Worm (Caenorhabditis elegans) whole organism, L1 larva: Measurements from ENCODE around the gene F53C11.5.

Source experiments
- C16A3.4 ChIP-seq: fragments of 150-350 bp; optimal IDR thresholded peaks from 2 replicates; lab custom pipeline; 2014; ENCODE audit warnings: missing biosample characterization, missing genetic modification characterization
- F16B12.6 ChIP-seq: fragments of 150-350 bp; optimal IDR thresholded peaks from 2 replicates; lab custom pipeline; 2014; ENCODE audit warnings: missing biosample characterization, missing genetic modification characterization
- aha-1 ChIP-seq: fragments of 150-350 bp; optimal IDR thresholded peaks from 2 replicates; lab custom pipeline; 2014; ENCODE audit warnings: missing biosample characterization, missing genetic modification characterization
- aly-2 ChIP-seq: fragments of 150-350 bp; optimal IDR thresholded peaks from 2 replicates; lab custom pipeline; 2014; ENCODE audit warnings: missing biosample characterization, missing genetic modification characterization
- blmp-1 ChIP-seq: fragments of 150-350 bp; optimal IDR thresholded peaks from 2 replicates; lab custom pipeline; 2014; ENCODE audit warnings: missing biosample characterization, missing genetic modification characterization
- ceh-63 ChIP-seq: fragments of 200-800 bp; sonication (Bioruptor generic); optimal IDR thresholded peaks from 2 replicates; lab custom pipeline; 2018; ENCODE audit warnings: mild to moderate bottlenecking, missing genetic modification characterization, missing compliant biosample characterization
- ceh-8 ChIP-seq: fragments of 200-800 bp; sonication (Bioruptor generic); optimal IDR thresholded peaks from 2 replicates; lab custom pipeline; 2018; ENCODE audit warnings: mild to moderate bottlenecking, missing genetic modification characterization, moderate library complexity, missing compliant biosample characterization
- ceh-88 ChIP-seq: fragments of 200-800 bp; sonication (Bioruptor generic); IDR thresholded peaks from 2 replicates; pipeline ENCODE4 v1.3.6; 2022; ENCODE audit warnings: missing genetic modification characterization, missing compliant biosample characterization
- ces-1 ChIP-seq: fragments of 150-350 bp; optimal IDR thresholded peaks from 2 replicates; lab custom pipeline; 2014; ENCODE audit warnings: missing biosample characterization, missing genetic modification reagents, missing genetic modification characterization
- dsc-1 ChIP-seq: sonication (generic microtip); optimal IDR thresholded peaks from 2 replicates; lab custom pipeline; 2016; ENCODE audit warnings: mild to moderate bottlenecking, missing genetic modification characterization, missing compliant biosample characterization
- efl-1 ChIP-seq, 4 experiments: fragments of 150-350 bp; optimal IDR thresholded peaks in 3 of 4; peaks in 1 of 4; 1 replicate in 1 of 4; 2 replicates in 3 of 4; lab custom pipeline; 2014; ENCODE audit warnings: missing biosample characterization in 2 of 4, missing genetic modification characterization in 2 of 4, missing genetic modification reagents in 2 of 4
- efl-3 ChIP-seq: fragments of 200-800 bp; sonication (Bioruptor generic); optimal IDR thresholded peaks from 2 replicates; lab custom pipeline; 2018; ENCODE audit warnings: mild to moderate bottlenecking, missing genetic modification characterization, missing compliant biosample characterization
- egl-13 ChIP-seq: sonication (generic microtip); optimal IDR thresholded peaks from 2 replicates; lab custom pipeline; 2016; ENCODE audit warnings: missing genotype, missing genetic modification reagents, missing genetic modification characterization, missing compliant biosample characterization
- egl-27 ChIP-seq, 2 experiments: fragments of 150-350 bp in 1 of 2; sonication (generic microtip); optimal IDR thresholded peaks; 3 replicates each; lab custom pipeline; 2017 to 2018; ENCODE audit warnings: missing biosample characterization in 2 of 2, missing genetic modification characterization in 2 of 2, missing genetic modification reagents in 2 of 2
- ets-5 ChIP-seq: fragments of 200-800 bp; sonication (Bioruptor generic); IDR thresholded peaks from 2 replicates; pipeline ENCODE4 v1.3.6; 2022; ENCODE audit warnings: missing genetic modification characterization, missing compliant biosample characterization
- fkh-10 ChIP-seq: sonication (generic microtip); optimal IDR thresholded peaks from 2 replicates; lab custom pipeline; 2017; ENCODE audit warnings: missing biosample characterization, missing genetic modification reagents, missing genetic modification characterization
- fkh-4 ChIP-seq: sonication (generic microtip); optimal IDR thresholded peaks from 2 replicates; lab custom pipeline; 2016; ENCODE audit warnings: missing compliant biosample characterization, missing genetic modification characterization, borderline replicate concordance
- grh-1 ChIP-seq: fragments of 200-800 bp; sonication (Bioruptor generic); IDR thresholded peaks from 2 replicates; pipeline ENCODE4 v1.3.6; 2022; ENCODE audit warnings: missing genetic modification reagents, missing genetic modification characterization, missing compliant biosample characterization
- hlh-4 ChIP-seq: sonication (generic microtip); optimal IDR thresholded peaks from 2 replicates; lab custom pipeline; 2016; ENCODE audit warnings: mild to moderate bottlenecking, missing genetic modification characterization, missing compliant biosample characterization
- hpl-2 ChIP-seq: fragments of 150-350 bp; optimal IDR thresholded peaks from 2 replicates; lab custom pipeline; 2014; ENCODE audit warnings: missing biosample characterization, missing genetic modification reagents, missing genetic modification characterization
- jun-1 ChIP-seq: fragments of 150-350 bp; optimal IDR thresholded peaks from 2 replicates; lab custom pipeline; 2014; ENCODE audit warnings: missing biosample characterization, missing genetic modification reagents, missing genetic modification characterization
- lin-13 ChIP-seq: fragments of 150-350 bp; optimal IDR thresholded peaks from 2 replicates; lab custom pipeline; 2014; ENCODE audit warnings: missing biosample characterization, missing genetic modification reagents, missing genetic modification characterization
- lin-14 ChIP-seq: fragments of 200-800 bp; sonication (Bioruptor generic); optimal IDR thresholded peaks from 2 replicates; lab custom pipeline; 2018; ENCODE audit warnings: mild to moderate bottlenecking, missing genetic modification characterization, moderate library complexity, missing compliant biosample characterization
- lin-35 ChIP-seq, 2 experiments: fragments of 150-350 bp; optimal IDR thresholded peaks; 2 replicates each; lab custom pipeline; 2014; ENCODE audit warnings: missing biosample characterization in 2 of 2, missing genetic modification characterization in 2 of 2, missing genetic modification reagents in 2 of 2
- lin-39 ChIP-seq: fragments of 150-350 bp; optimal IDR thresholded peaks from 2 replicates; lab custom pipeline; 2014; ENCODE audit warnings: missing biosample characterization, missing genetic modification reagents, missing genetic modification characterization
- lir-3 ChIP-seq: sonication (generic microtip); optimal IDR thresholded peaks from 2 replicates; lab custom pipeline; 2016; ENCODE audit warnings: mild to moderate bottlenecking, missing genetic modification characterization, moderate library complexity, missing compliant biosample characterization; ENCODE audit not compliant: poor library complexity
- mep-1 ChIP-seq: fragments of 150-350 bp; optimal IDR thresholded peaks from 2 replicates; lab custom pipeline; 2014; ENCODE audit warnings: missing biosample characterization, missing genetic modification characterization
- nhr-11 ChIP-seq: fragments of 150-350 bp; optimal IDR thresholded peaks from 2 replicates; lab custom pipeline; 2014; ENCODE audit warnings: missing biosample characterization, missing genetic modification characterization
- nhr-19 ChIP-seq: fragments of 200-800 bp; sonication (Bioruptor generic); conservative IDR thresholded peaks from 2 replicates; pipeline ENCODE4 v1.3.6; 2022; ENCODE audit warnings: missing genetic modification characterization, missing compliant biosample characterization
- nhr-28 ChIP-seq: fragments of 150-350 bp; optimal IDR thresholded peaks from 2 replicates; lab custom pipeline; 2014; ENCODE audit warnings: missing biosample characterization, missing genetic modification characterization
- nhr-47 ChIP-seq: sonication (generic microtip); optimal IDR thresholded peaks from 2 replicates; lab custom pipeline; 2016; ENCODE audit warnings: mild to moderate bottlenecking, missing genetic modification characterization, moderate library complexity, missing compliant biosample characterization
- nhr-71 ChIP-seq: sonication (generic microtip); optimal IDR thresholded peaks from 2 replicates; lab custom pipeline; 2016; ENCODE audit warnings: mild to moderate bottlenecking, missing genetic modification characterization, moderate library complexity, missing compliant biosample characterization
- nhr-84 ChIP-seq: sonication (generic microtip); optimal IDR thresholded peaks from 2 replicates; lab custom pipeline; 2017; ENCODE audit warnings: missing biosample characterization, missing genetic modification characterization
- nhr-85 ChIP-seq: sonication (generic microtip); peaks from one replicate; lab custom pipeline; 2016; ENCODE audit warnings: missing genetic modification characterization, inconsistent platforms, missing compliant biosample characterization
- pax-3 ChIP-seq: fragments of 200-800 bp; sonication (Bioruptor generic); optimal IDR thresholded peaks from 2 replicates; lab custom pipeline; 2018; ENCODE audit warnings: mild to moderate bottlenecking, missing genetic modification characterization, moderate library complexity, missing compliant biosample characterization
- snpc-4 ChIP-seq: fragments of 150-350 bp; optimal IDR thresholded peaks from 2 replicates; lab custom pipeline; 2014; ENCODE audit warnings: missing biosample characterization, missing genetic modification characterization
- snu-23 ChIP-seq: sonication (generic microtip); optimal IDR thresholded peaks from 2 replicates; lab custom pipeline; 2016; ENCODE audit warnings: missing genetic modification characterization, missing compliant biosample characterization
- sptf-1 ChIP-seq: fragments of 150-350 bp; optimal IDR thresholded peaks from 2 replicates; lab custom pipeline; 2014; ENCODE audit warnings: missing biosample characterization, missing genetic modification characterization
- sup-37 ChIP-seq: fragments of 200-800 bp; sonication (Bioruptor generic); optimal IDR thresholded peaks from 2 replicates; lab custom pipeline; 2018; ENCODE audit warnings: mild to moderate bottlenecking, missing genetic modification characterization, missing compliant biosample characterization
- swsn-7 ChIP-seq: sonication (generic microtip); optimal IDR thresholded peaks from 2 replicates; lab custom pipeline; 2016; ENCODE audit warnings: missing genetic modification characterization, missing compliant biosample characterization
- tbx-2 ChIP-seq: sonication (generic microtip); optimal IDR thresholded peaks from 2 replicates; lab custom pipeline; 2016; ENCODE audit warnings: missing genetic modification characterization, missing compliant biosample characterization
- unc-62 ChIP-seq: fragments of 150-350 bp; optimal IDR thresholded peaks from 2 replicates; lab custom pipeline; 2014; ENCODE audit warnings: missing biosample characterization, missing genetic modification reagents, missing genetic modification characterization
- vab-15 ChIP-seq: sonication (generic microtip); optimal IDR thresholded peaks from 2 replicates; lab custom pipeline; 2017; ENCODE audit warnings: missing genotype, mild to moderate bottlenecking, missing genetic modification characterization, missing compliant biosample characterization
- xbp-1 ChIP-seq: sonication (generic microtip); optimal IDR thresholded peaks from 2 replicates; lab custom pipeline; 2016; ENCODE audit warnings: missing genetic modification characterization, missing compliant biosample characterization
- zip-4 ChIP-seq: fragments of 200-800 bp; sonication (Bioruptor generic); optimal IDR thresholded peaks from 2 replicates; lab custom pipeline; 2018; ENCODE audit warnings: mild to moderate bottlenecking, missing genetic modification characterization, moderate library complexity, missing compliant biosample characterization
- ztf-11 ChIP-seq, 2 experiments: sonication (generic microtip); optimal IDR thresholded peaks; 2 replicates each; lab custom pipeline; 2016 to 2017; ENCODE audit warnings: missing genetic modification characterization in 2 of 2, missing biosample characterization in 1 of 2, missing compliant biosample characterization in 1 of 2

Gene F53C11.5

ce11 chrV:13799190-13799589 is 11.8 kb downstream of the F53C11.5 start:
- TF ChIP-seq egl-13, result no peak
- no peak for TF ChIP-seq nhr-19
- no peak for TF ChIP-seq unc-62
- TF ChIP-seq snpc-4 (tag; lab: Kevin White, UChicago), result no peak
- TF ChIP-seq grh-1 (GFP tag; lab: Robert Waterston, UW), result no peak
- TF ChIP-seq nhr-84 (tag; lab: Kevin White, UChicago), result no peak
- no peak for TF ChIP-seq ztf-11 (tag; optimal IDR thresholded peaks at IDR 0.05; lab: Kevin White, UChicago)
- no peak for TF ChIP-seq ceh-63 (GFP tag; lab: Kevin White, UChicago)
- no peak for TF ChIP-seq pax-3 (tag; lab: Kevin White, UChicago)
- no peak for TF ChIP-seq ces-1 (GFP tag; lab: Kevin White, UChicago)
- no peak for TF ChIP-seq ceh-8
- TF ChIP-seq lin-39 (tag; lab: Kevin White, UChicago), result no peak
- TF ChIP-seq lir-3 (tag; lab: Kevin White, UChicago), result no peak
- TF ChIP-seq efl-3 (GFP tag; lab: Kevin White, UChicago), result no peak

ce11 chrV:13803902-13804301 is 16.6 kb downstream of the F53C11.5 start, which contains the start of gene swan-2:
Gene swan-2 (minus strand): TSS chrV:13804281.
- TF ChIP-seq ets-5 (GFP tag; lab: Robert Waterston, UW) (no peak), nhr-11 (tag; lab: Kevin White, UChicago) (no peak), tbx-2 (tag; lab: Kevin White, UChicago) (no peak), aly-2 (no peak), efl-1 (optimal IDR thresholded peaks at IDR 0.05; lab: Kevin White, UChicago) (no peak), efl-1 (GFP tag; optimal IDR thresholded peaks at IDR 0.05 in 1 of 2; lab: Kevin White, UChicago) (peak in 1 of 2 experiments; percentile 88), xbp-1 (no peak), dsc-1 (tag; lab: Kevin White, UChicago) (peak; percentile 60), lin-14 (no peak), egl-27 (tag; optimal IDR thresholded peaks at IDR 0.05; lab: Kevin White, UChicago) (no peak), ces-1 (GFP tag; lab: Kevin White, UChicago) (no peak), hpl-2 (GFP tag; lab: Kevin White, UChicago) (no peak), nhr-85 (tag; lab: Kevin White, UChicago) (peak; percentile 65), sptf-1 (tag; lab: Kevin White, UChicago) (no peak), lin-13 (no peak), lin-35 (GFP tag; optimal IDR thresholded peaks at IDR 0.05; lab: Kevin White, UChicago) (peak in 1 of 2 experiments; percentile 70), nhr-47 (tag; lab: Kevin White, UChicago) (no peak), nhr-28 (tag; lab: Kevin White, UChicago) (no peak), jun-1 (tag; lab: Kevin White, UChicago) (no peak), nhr-71 (peak; percentile 10), lin-39 (tag; lab: Kevin White, UChicago) (no peak), snu-23 (GFP tag; lab: Kevin White, UChicago) (peak; percentile 3), blmp-1 (tag; lab: Kevin White, UChicago) (no peak), C16A3.4 (tag; lab: Kevin White, UChicago) (no peak), fkh-4 (tag; lab: Kevin White, UChicago) (peak; percentile 5), sup-37 (GFP tag; lab: Kevin White, UChicago) (no peak), swsn-7 (no peak), ceh-88 (GFP tag; lab: Robert Waterston, UW) (no peak), F16B12.6 (no peak), mep-1 (tag; lab: Kevin White, UChicago) (no peak), ceh-63 (GFP tag; lab: Kevin White, UChicago) (no peak), fkh-10 (GFP tag; lab: Kevin White, UChicago) (no peak), zip-4 (GFP tag; lab: Kevin White, UChicago) (no peak), aha-1 (tag; lab: Kevin White, UChicago) (no peak), hlh-4 (no peak), vab-15 (tag; lab: Kevin White, UChicago) (no peak), snpc-4 (tag; lab: Kevin White, UChicago) (no peak)
- TF ChIP-seq, all 84 proteins: peak for 7
